Worm (Caenorhabditis elegans): ENCODE measurements around the gene F53F4.15.

DNA sequence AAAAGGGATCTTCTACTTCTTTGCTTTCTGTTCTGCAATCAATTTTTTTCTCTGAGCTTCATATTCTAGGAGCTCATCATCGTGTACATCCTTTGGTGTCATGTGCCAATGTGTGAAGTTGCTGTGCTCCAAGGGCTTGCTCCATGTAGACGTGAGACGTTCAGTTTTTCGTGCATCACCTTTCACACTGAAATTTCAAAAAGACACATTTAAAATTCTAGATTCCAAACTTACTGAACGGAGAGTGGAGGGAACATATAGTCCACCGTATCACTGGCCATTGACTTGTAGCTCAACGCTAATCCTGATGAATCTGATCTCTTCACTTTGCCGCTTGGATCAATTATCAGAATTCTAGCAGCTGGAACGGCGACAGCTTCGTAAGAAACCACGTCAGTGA lies 30.0 kb downstream of the F53F4.15 start:
- TF ChIP-seq spr-3 (GFP tag; optimal IDR thresholded peaks at IDR 0.05) (no peak), nhr-102 (tag; optimal IDR thresholded peaks at IDR 0.05) (no peak), unc-130 (GFP tag; optimal IDR thresholded peaks at IDR 0.05) (no peak), lsy-2 (tag; optimal IDR thresholded peaks at IDR 0.05) (no peak), aha-1 (tag) (no peak), aly-2 (tag; optimal IDR thresholded peaks at IDR 0.05) (no peak), R02D3.7 (tag; optimal IDR thresholded peaks at IDR 0.05) (no peak), Y105C5A.15 (GFP tag; IDR thresholded peaks at IDR 0.05) (no peak)
